Worm (Caenorhabditis elegans) whole organism, L2 larva: ENCODE data around the gene twk-5.

Experiments used
- ama-1 ChIP-seq: fragments of 150-350 bp; optimal IDR thresholded peaks from 2 replicates; lab custom pipeline; 2018; ENCODE audit warnings: inconsistent platforms
- dmd-4 ChIP-seq: sonication (generic microtip); optimal IDR thresholded peaks from 2 replicates; lab custom pipeline; 2017; ENCODE audit warnings: missing biosample characterization, missing genetic modification characterization
- lin-39 ChIP-seq: fragments of 150-350 bp; optimal IDR thresholded peaks from 2 replicates; lab custom pipeline; 2014; ENCODE audit warnings: missing biosample characterization, missing genetic modification reagents, missing genetic modification characterization
- nhr-11 ChIP-seq: fragments of 150-350 bp; optimal IDR thresholded peaks from 2 replicates; lab custom pipeline; 2014; ENCODE audit warnings: missing biosample characterization, missing genetic modification characterization
- nhr-12 ChIP-seq: fragments of 150-350 bp; optimal IDR thresholded peaks from 2 replicates; lab custom pipeline; 2014; ENCODE audit warnings: missing biosample characterization, missing genetic modification characterization
- ztf-11 ChIP-seq: sonication (generic microtip); optimal IDR thresholded peaks from 2 replicates; lab custom pipeline; 2017; ENCODE audit warnings: missing biosample characterization, missing genetic modification characterization

ce11 chrII:11450882-11451281 lies 34.2 kb downstream of the twk-5 start:
- TF ChIP-seq ama-1 (lab: Kevin White, UChicago) (no peak), nhr-11 (tag; lab: Kevin White, UChicago) (no peak), dmd-4 (tag; lab: Kevin White, UChicago) (no peak), nhr-12 (tag; lab: Kevin White, UChicago) (no peak), lin-39 (tag; lab: Kevin White, UChicago) (no peak), ztf-11 (tag; lab: Kevin White, UChicago) (no peak)
